Fruit fly (Drosophila melanogaster): ENCODE measurements around the gene CG1523.

The CG1523 gene

DNA sequence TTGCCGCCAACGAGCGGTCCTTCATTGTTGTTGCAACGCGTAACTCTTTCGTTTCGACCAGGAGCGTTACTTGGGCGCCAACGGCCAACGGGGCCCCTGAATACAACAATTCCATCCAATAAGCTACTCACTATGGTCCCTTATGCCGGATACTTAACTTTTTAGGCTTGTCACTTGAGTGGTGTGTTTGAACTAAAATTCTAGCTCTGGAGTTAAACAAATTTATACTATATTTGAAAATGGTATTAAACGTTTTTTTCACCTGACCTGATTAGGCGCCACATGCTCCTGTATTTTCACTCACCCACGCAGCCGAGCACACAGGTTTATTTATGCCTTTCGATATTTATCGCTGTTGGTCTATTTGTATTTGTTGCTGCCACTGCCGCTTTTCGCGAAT lies 14.3 kb downstream of the CG1523 start (continued):
- TF ChIP-seq gt (GFP tag; IDR thresholded peaks at IDR 0.05) = no peak
- TF ChIP-seq CG14667 (GFP tag; IDR thresholded peaks at IDR 0.05) = 0 out of 2 replicates have a peak, but pooled peaks have one; percentile 23
- TF ChIP-seq gfzf (GFP tag; optimal IDR thresholded peaks at IDR 0.05) = no peak
- TF ChIP-seq CHES-1-like (GFP tag; optimal IDR thresholded peaks at IDR 0.05) = no peak
- peak; percentile 32 for TF ChIP-seq Ssrp (tag; optimal IDR thresholded peaks at IDR 0.05)
- peak; percentile 29; the same call in 1 of the 3 replicates for TF ChIP-seq dysf (GFP tag; IDR thresholded peaks at IDR 0.05)
- TF ChIP-seq inv (GFP tag; IDR thresholded peaks at IDR 0.05; ENCODE audit: partially characterized antibody) = peak; percentile 33; the same call in 1 of the 2 replicates
- peak; percentile 14 for TF ChIP-seq gem (tag; optimal IDR thresholded peaks at IDR 0.05)
- TF ChIP-seq Abd-B (GFP tag; optimal IDR thresholded peaks at IDR 0.05) = peak; percentile 40
- peak; percentile 21 for TF ChIP-seq CG30431 (GFP tag; optimal IDR thresholded peaks at IDR 0.05)
- TF ChIP-seq CG11560 (tag; IDR thresholded peaks at IDR 0.05) = 0 out of 3 replicates have a peak, but pooled peaks have one; percentile 22
- TF ChIP-seq peb (GFP tag; IDR thresholded peaks at IDR 0.05) = no peak
- TF ChIP-seq CG12942 (GFP tag; optimal IDR thresholded peaks at IDR 0.05) = no peak
- 0 out of 3 replicates have a peak, but pooled peaks have one; percentile 26 for TF ChIP-seq vnd (GFP tag; IDR thresholded peaks at IDR 0.05; ENCODE audit: partially characterized antibody)
- peak; percentile 38 for TF ChIP-seq CG9932 (GFP tag; IDR thresholded peaks at IDR 0.05)
- no peak for TF ChIP-seq prd (optimal IDR thresholded peaks at IDR 0.05)
- peak; percentile 43; the same call in 2 of the 3 replicates for TF ChIP-seq prd (GFP tag; IDR thresholded peaks at IDR 0.05)
- 0 out of 3 replicates have a peak, but pooled peaks have one; percentile 49 for TF ChIP-seq Opbp (GFP tag; IDR thresholded peaks at IDR 0.05; ENCODE audit: partially characterized antibody)
- peak; percentile 76 for TF ChIP-seq nmo (GFP tag; optimal IDR thresholded peaks at IDR 0.05)
- TF ChIP-seq esg (GFP tag; conservative IDR thresholded peaks at IDR 0.05) = 0 out of 2 replicates have a peak, but pooled peaks have one; percentile 6
- peak in 1 of 2 experiments; percentile 28 for TF ChIP-seq chif (GFP tag; optimal IDR thresholded peaks at IDR 0.05)
- peak; percentile 31 for TF ChIP-seq dmrt11E (tag; optimal IDR thresholded peaks at IDR 0.05)
- TF ChIP-seq bbx (GFP tag; IDR thresholded peaks at IDR 0.05; ENCODE audit: partially characterized antibody) = 0 out of 2 replicates have a peak, but pooled peaks have one; percentile 7
- no peak for TF ChIP-seq D (optimal IDR thresholded peaks at IDR 0.05)
- no peak for TF ChIP-seq D (GFP tag; optimal IDR thresholded peaks at IDR 0.05)
- no peak for TF ChIP-seq PHDP (tag; optimal IDR thresholded peaks at IDR 0.05)
- no peak for TF ChIP-seq Camta (GFP tag; optimal IDR thresholded peaks at IDR 0.05)
- no peak for TF ChIP-seq twi (tag; optimal IDR thresholded peaks at IDR 0.05)
- TF ChIP-seq Max (GFP tag; optimal IDR thresholded peaks at IDR 0.05) = no peak

DNA sequence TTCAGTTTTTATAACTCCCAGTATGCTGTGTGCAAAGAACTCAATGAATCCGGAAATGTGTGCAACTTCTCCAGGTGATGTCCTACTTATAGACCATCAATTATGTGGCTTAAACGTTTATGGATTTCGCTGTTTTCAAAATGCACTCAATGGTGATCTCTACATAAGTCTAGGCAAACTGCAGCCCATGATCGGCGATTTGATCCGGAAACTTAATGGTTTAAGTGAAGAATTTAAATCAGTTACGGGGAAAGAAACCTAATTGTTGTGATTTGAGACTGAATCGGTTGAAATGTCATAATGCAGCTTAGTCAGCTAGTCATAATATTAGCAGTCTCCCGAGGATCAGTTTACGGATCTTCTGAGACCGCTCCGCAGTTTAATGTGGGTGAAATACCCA lies 29.2 kb downstream of the CG1523 start, which contains the start of gene intr:
Gene intr (plus strand): TSS at position 301 of the 400 bp plus-strand sequence.
- TF ChIP-seq CG2116 (GFP tag; optimal IDR thresholded peaks at IDR 0.05) = no peak
- TF ChIP-seq gt (GFP tag; IDR thresholded peaks at IDR 0.05) = no peak
- TF ChIP-seq Nf-YB (GFP tag; optimal IDR thresholded peaks at IDR 0.05) = no peak
- no peak for TF ChIP-seq peb (GFP tag; IDR thresholded peaks at IDR 0.05)
- TF ChIP-seq CG6689 (GFP tag; IDR thresholded peaks at IDR 0.05) = no peak

DNA sequence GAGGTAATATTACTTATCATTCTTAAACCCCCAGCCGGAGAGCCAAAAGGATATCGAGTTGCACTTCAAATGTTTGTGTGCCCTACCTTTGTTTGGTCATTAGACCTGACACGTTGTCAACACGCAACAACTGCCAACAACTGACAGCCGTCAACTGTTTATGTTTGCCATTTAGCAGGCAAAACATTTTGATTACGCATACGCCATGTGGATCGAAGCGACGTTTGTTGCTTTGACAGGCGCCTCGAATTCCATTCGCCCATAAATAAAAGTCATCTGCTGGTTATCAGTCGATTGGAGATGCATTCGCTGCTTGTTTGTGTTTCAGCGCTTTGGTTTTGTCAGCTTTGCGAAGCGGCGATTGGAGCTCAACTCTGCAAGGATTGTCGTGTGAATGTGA lies 30.2 kb downstream of the CG1523 start, which contains the start of gene CG34295:
Gene CG34295 (plus strand): TSS at position 301 of the 400 bp plus-strand sequence.
- TF ChIP-seq CG34224 (GFP tag; IDR thresholded peaks at IDR 0.05; ENCODE audit: partially characterized antibody) = no peak
- no peak for TF ChIP-seq HLH54F (GFP tag; optimal IDR thresholded peaks at IDR 0.05)
- TF ChIP-seq tgo (GFP tag; IDR thresholded peaks at IDR 0.05) = no peak
- TF ChIP-seq CG12769 (tag; optimal IDR thresholded peaks at IDR 0.05) = no peak
- TF ChIP-seq amos (GFP tag; IDR thresholded peaks at IDR 0.05; ENCODE audit: partially characterized antibody) = no peak
- TF ChIP-seq slou (GFP tag; optimal IDR thresholded peaks at IDR 0.05) = no peak
- TF ChIP-seq dmrt11E (tag; optimal IDR thresholded peaks at IDR 0.05) = no peak
- no peak for TF ChIP-seq Sox100B (GFP tag; optimal IDR thresholded peaks at IDR 0.05)
- no peak for TF ChIP-seq nerfin-1 (tag; optimal IDR thresholded peaks at IDR 0.05)
- TF ChIP-seq Ravus (GFP tag; IDR thresholded peaks at IDR 0.05) = no peak
- TF ChIP-seq row (GFP tag; IDR thresholded peaks at IDR 0.05) = no peak
- TF ChIP-seq CG10462 (GFP tag; optimal IDR thresholded peaks at IDR 0.05) = no peak
- no peak for TF ChIP-seq B-H1 (GFP tag; IDR thresholded peaks at IDR 0.05)
- TF ChIP-seq CG4424 (GFP tag; optimal IDR thresholded peaks at IDR 0.05) = no peak
- no peak for TF ChIP-seq CG14965 (GFP tag; optimal IDR thresholded peaks at IDR 0.05; ENCODE audit: borderline replicate concordance)
- no peak for TF ChIP-seq hkb (optimal IDR thresholded peaks at IDR 0.05)
- TF ChIP-seq hkb (GFP tag; IDR thresholded peaks at IDR 0.05) = no peak
- TF ChIP-seq insv (GFP tag; optimal IDR thresholded peaks at IDR 0.05) = no peak
- no peak for TF ChIP-seq gt (GFP tag; IDR thresholded peaks at IDR 0.05)
- no peak for TF ChIP-seq slp2 (GFP tag; optimal IDR thresholded peaks at IDR 0.05)
